Fruit fly (Drosophila melanogaster) whole organism, embryonic: Measurements from ENCODE around the gene CG14715.

ENCODE experiments used
- ATbp ChIP-seq: fragments of 200-800 bp; sonication (Bioruptor generic); optimal IDR thresholded peaks from 2 replicates; lab custom pipeline; 2017; ENCODE audit warnings: missing biosample characterization, mild to moderate bottlenecking, missing genetic modification characterization, missing genetic modification reagents
- Adf1 ChIP-seq: fragments of 200-800 bp; sonication (Bioruptor generic); IDR thresholded peaks from 2 replicates; pipeline ENCODE4 v1.3.6; 2022; ENCODE audit warnings: missing biosample characterization, missing genetic modification characterization
- Bdp1 ChIP-seq: fragments of 200-800 bp; sonication (Bioruptor generic); optimal IDR thresholded peaks from 3 replicates; lab custom pipeline; 2016; ENCODE audit warnings: missing biosample characterization, missing genetic modification characterization
- Bgb ChIP-seq: fragments of 200-800 bp; sonication (Bioruptor generic); IDR thresholded peaks from 2 replicates; pipeline ENCODE4 v1.3.6; 2022; ENCODE audit warnings: missing biosample characterization, missing genetic modification characterization; ENCODE audit not compliant: partially characterized antibody
- CG1233 ChIP-seq: fragments of 200-800 bp; sonication (Bioruptor generic); optimal IDR thresholded peaks from 4 replicates; lab custom pipeline; 2018; ENCODE audit warnings: missing biosample characterization, mild to moderate bottlenecking, missing genetic modification characterization
- CG1602 ChIP-seq: fragments of 200-800 bp; sonication (Bioruptor generic); optimal IDR thresholded peaks from 3 replicates; lab custom pipeline; 2016; ENCODE audit warnings: missing biosample characterization, missing genetic modification characterization
- CG16779 ChIP-seq: fragments of 200-800 bp; sonication (Bioruptor generic); IDR thresholded peaks from 2 replicates; pipeline ENCODE4 v1.3.6; 2022; ENCODE audit warnings: missing biosample characterization, missing genetic modification characterization
- CG17612 ChIP-seq: fragments of 200-800 bp; sonication (Bioruptor generic); IDR thresholded peaks from 2 replicates; pipeline ENCODE4 v1.3.6; 2022; ENCODE audit warnings: missing biosample characterization, missing genetic modification characterization
- CG2678 ChIP-seq: fragments of 200-800 bp; sonication (Bioruptor generic); optimal IDR thresholded peaks from 3 replicates; lab custom pipeline; 2019; ENCODE audit warnings: missing biosample characterization, mild to moderate bottlenecking, missing genetic modification characterization, moderate library complexity
- CG3163 ChIP-seq: fragments of 200-800 bp; sonication (Bioruptor generic); optimal IDR thresholded peaks from 3 replicates; lab custom pipeline; 2016; ENCODE audit warnings: missing biosample characterization, missing genetic modification characterization
- CG34224 ChIP-seq: fragments of 200-800 bp; sonication (Bioruptor generic); IDR thresholded peaks from 3 replicates; pipeline ENCODE4 v1.3.6; 2022; ENCODE audit warnings: missing biosample characterization, missing genetic modification characterization; ENCODE audit not compliant: partially characterized antibody
- CG3847 ChIP-seq: fragments of 200-800 bp; sonication (Bioruptor generic); IDR thresholded peaks from 2 replicates; pipeline ENCODE4 v1.3.6; 2022; ENCODE audit warnings: missing biosample characterization, missing genetic modification characterization
- CG3995 ChIP-seq: fragments of 200-800 bp; sonication (Bioruptor generic); optimal IDR thresholded peaks from 3 replicates; lab custom pipeline; 2016; ENCODE audit warnings: missing biosample characterization, missing genetic modification characterization
- CG5180 ChIP-seq: fragments of 200-800 bp; sonication (Bioruptor generic); optimal IDR thresholded peaks from 3 replicates; lab custom pipeline; 2017; ENCODE audit warnings: missing biosample characterization, missing genetic modification characterization, mild to moderate bottlenecking, moderate library complexity, missing genetic modification reagents
- CG5953 ChIP-seq: fragments of 200-800 bp; sonication (Bioruptor generic); IDR thresholded peaks from 2 replicates; pipeline ENCODE4 v1.3.6; 2022; ENCODE audit warnings: missing biosample characterization, missing genetic modification characterization
- CG6791 ChIP-seq: fragments of 200-800 bp; sonication (Bioruptor generic); IDR thresholded peaks from 3 replicates; pipeline ENCODE4 v1.3.6; 2022; ENCODE audit warnings: missing biosample characterization, missing genetic modification characterization; ENCODE audit not compliant: partially characterized antibody
- CG7271 ChIP-seq: fragments of 200-800 bp; sonication (Bioruptor generic); optimal IDR thresholded peaks from 2 replicates; lab custom pipeline; 2018; ENCODE audit warnings: missing biosample characterization, mild to moderate bottlenecking, missing genetic modification characterization, moderate library complexity
- CG9215 ChIP-seq: fragments of 200-800 bp; sonication (Bioruptor generic); IDR thresholded peaks from 2 replicates; pipeline ENCODE4 v1.3.6; 2022; ENCODE audit warnings: missing biosample characterization, missing genetic modification characterization
- CoRest ChIP-seq: fragments of 200-800 bp; sonication (Bioruptor generic); optimal IDR thresholded peaks from 3 replicates; lab custom pipeline; 2018; ENCODE audit warnings: missing biosample characterization, mild to moderate bottlenecking, missing genetic modification characterization, moderate library complexity
- Eip74EF ChIP-seq, 2 experiments: fragments of 200-800 bp in 1 of 2; fragments of >200 bp in 1 of 2; sonication (Bioruptor generic) in 1 of 2; optimal IDR thresholded peaks; 2 replicates each; lab custom pipeline; 2017 to 2019; ENCODE audit warnings: missing biosample characterization in 2 of 2, missing genetic modification characterization in 2 of 2, mild to moderate bottlenecking in 1 of 2, moderate library complexity in 1 of 2
- Ets97D ChIP-seq: fragments of 200-800 bp; sonication (Bioruptor generic); optimal IDR thresholded peaks from 3 replicates; lab custom pipeline; 2016; ENCODE audit warnings: missing biosample characterization, missing genetic modification characterization
- HLH3B ChIP-seq: fragments of 200-800 bp; sonication (Bioruptor generic); IDR thresholded peaks from 2 replicates; pipeline ENCODE4 v1.3.6; 2022; ENCODE audit warnings: missing biosample characterization, missing genetic modification characterization
- Mes4 ChIP-seq: fragments of 200-800 bp; sonication (Bioruptor generic); optimal IDR thresholded peaks from 2 replicates; lab custom pipeline; 2016; ENCODE audit warnings: missing biosample characterization, missing genetic modification characterization
- Neu2 ChIP-seq: fragments of 200-800 bp; sonication (Bioruptor generic); optimal IDR thresholded peaks from 3 replicates; lab custom pipeline; 2016; ENCODE audit warnings: missing biosample characterization, missing genetic modification characterization, borderline replicate concordance
- Sin3A ChIP-seq: fragments of >200 bp; optimal IDR thresholded peaks from 2 replicates; lab custom pipeline; 2018
- TFAM ChIP-seq: fragments of 200-800 bp; sonication (Bioruptor generic); optimal IDR thresholded peaks from 2 replicates; lab custom pipeline; 2017; ENCODE audit warnings: missing biosample characterization, missing genetic modification characterization, inconsistent platforms
- Tbp ChIP-seq: fragments of >200 bp; optimal IDR thresholded peaks from 2 replicates; lab custom pipeline; 2018; ENCODE audit warnings: missing biosample characterization, missing genetic modification characterization
- Usf ChIP-seq: fragments of 200-800 bp; sonication (Bioruptor generic); optimal IDR thresholded peaks from 2 replicates; lab custom pipeline; 2017; ENCODE audit warnings: missing genotype, missing biosample characterization, missing genetic modification characterization
- ato ChIP-seq: fragments of 200-800 bp; sonication (Bioruptor generic); IDR thresholded peaks from 2 replicates; pipeline ENCODE4 v1.3.6; 2022; ENCODE audit warnings: missing biosample characterization, missing genetic modification characterization; ENCODE audit not compliant: partially characterized antibody
- bigmax ChIP-seq: fragments of 200-800 bp; sonication (Bioruptor generic); optimal IDR thresholded peaks from 2 replicates; lab custom pipeline; 2018; ENCODE audit warnings: missing biosample characterization, mild to moderate bottlenecking, missing genetic modification characterization
- br ChIP-seq: fragments of >200 bp; optimal IDR thresholded peaks from 2 replicates; lab custom pipeline; 2017
- cas ChIP-seq: fragments of 200-800 bp; sonication (Bioruptor generic); IDR thresholded peaks from 2 replicates; pipeline ENCODE4 v1.3.6; 2022; ENCODE audit warnings: missing biosample characterization, missing genetic modification characterization
- dpn ChIP-seq, 2 experiments: fragments of 200-800 bp; sonication (Bioruptor generic); optimal IDR thresholded peaks; 3 replicates each; lab custom pipeline; 2016; ENCODE audit warnings: missing biosample characterization in 2 of 2, missing genetic modification characterization in 2 of 2
- gem ChIP-seq: fragments of 200-800 bp; sonication (Bioruptor generic); optimal IDR thresholded peaks from 2 replicates; lab custom pipeline; 2019; ENCODE audit warnings: missing biosample characterization, mild to moderate bottlenecking, missing genetic modification characterization, moderate library complexity
- gro ChIP-seq: fragments of 200-800 bp; sonication (Bioruptor generic); optimal IDR thresholded peaks from 2 replicates; lab custom pipeline; 2016; ENCODE audit warnings: missing biosample characterization, missing genetic modification characterization
- gt ChIP-seq: fragments of 200-800 bp; sonication (Bioruptor generic); IDR thresholded peaks from 2 replicates; pipeline ENCODE4 v1.3.6; 2022; ENCODE audit warnings: missing biosample characterization, missing genetic modification characterization
- jigr1 ChIP-seq: fragments of 200-800 bp; sonication (Bioruptor generic); IDR thresholded peaks from 3 replicates; pipeline ENCODE4 v1.3.6; 2022; ENCODE audit warnings: missing biosample characterization, missing genetic modification characterization
- ken ChIP-seq: fragments of 200-800 bp; sonication (Bioruptor generic); IDR thresholded peaks from 3 replicates; pipeline ENCODE4 v1.3.6; 2022; ENCODE audit warnings: missing biosample characterization, missing genetic modification characterization
- lola ChIP-seq, 3 experiments: fragments of >200 bp in 2 of 3; fragments of 200-800 bp in 1 of 3; sonication (Bioruptor generic) in 1 of 3; optimal IDR thresholded peaks; 2 replicates each; lab custom pipeline; 2017 to 2019; ENCODE audit warnings: missing biosample characterization in 3 of 3, missing genetic modification characterization in 3 of 3, mild to moderate bottlenecking in 1 of 3, moderate library complexity in 1 of 3
- lov ChIP-seq, 2 experiments: fragments of 200-800 bp in 1 of 2; fragments of >200 bp in 1 of 2; sonication (Bioruptor generic) in 1 of 2; IDR thresholded peaks in 1 of 2; optimal IDR thresholded peaks in 1 of 2; 2 replicates in 1 of 2; 3 replicates in 1 of 2; pipeline versions ENCODE4 v1.3.6 to Lab custom; 2017 to 2022; ENCODE audit warnings: missing biosample characterization in 1 of 2, missing genetic modification characterization in 1 of 2
- mam ChIP-seq: fragments of 200-800 bp; sonication (Bioruptor generic); optimal IDR thresholded peaks from 3 replicates; lab custom pipeline; 2016; ENCODE audit warnings: missing biosample characterization, missing genetic modification characterization
- pzg ChIP-seq: fragments of 200-800 bp; sonication (Bioruptor generic); optimal IDR thresholded peaks from 3 replicates; lab custom pipeline; 2018; ENCODE audit warnings: missing biosample characterization, mild to moderate bottlenecking, missing genetic modification characterization, moderate library complexity
- sens ChIP-seq: fragments of 200-800 bp; sonication (Bioruptor generic); peaks from one replicate; lab custom pipeline; 2016; ENCODE audit warnings: missing biosample characterization, missing genetic modification characterization
- slbo ChIP-seq: fragments of 200-800 bp; sonication (Bioruptor generic); IDR thresholded peaks from 2 replicates; pipeline ENCODE4 v1.3.6; 2022; ENCODE audit warnings: missing biosample characterization, missing genetic modification characterization
- slou ChIP-seq: fragments of 200-800 bp; sonication (Bioruptor generic); optimal IDR thresholded peaks from 3 replicates; lab custom pipeline; 2016; ENCODE audit warnings: missing biosample characterization, missing genetic modification characterization
- so ChIP-seq: fragments of 200-800 bp; sonication (Bioruptor generic); IDR thresholded peaks from 3 replicates; pipeline ENCODE4 v1.3.6; 2022; ENCODE audit warnings: missing biosample characterization, missing genetic modification characterization
- sqz ChIP-seq: fragments of 200-800 bp; sonication (Bioruptor generic); optimal IDR thresholded peaks from 3 replicates; lab custom pipeline; 2018; ENCODE audit warnings: missing biosample characterization, mild to moderate bottlenecking, missing genetic modification characterization
- tna ChIP-seq: fragments of 200-800 bp; sonication (Bioruptor generic); IDR thresholded peaks from 2 replicates; pipeline ENCODE4 v1.3.6; 2022; ENCODE audit warnings: missing biosample characterization, missing genetic modification characterization; ENCODE audit not compliant: partially characterized antibody
- toy ChIP-seq: fragments of 200-800 bp; sonication (Bioruptor generic); IDR thresholded peaks from 2 replicates; pipeline ENCODE4 v1.3.6; 2022; ENCODE audit warnings: missing biosample characterization, missing genetic modification characterization
- unpg ChIP-seq: fragments of 200-800 bp; sonication (Bioruptor generic); optimal IDR thresholded peaks from 3 replicates; lab custom pipeline; 2018; ENCODE audit warnings: missing biosample characterization, mild to moderate bottlenecking, missing genetic modification characterization, moderate library complexity

Gene CG14715

DNA sequence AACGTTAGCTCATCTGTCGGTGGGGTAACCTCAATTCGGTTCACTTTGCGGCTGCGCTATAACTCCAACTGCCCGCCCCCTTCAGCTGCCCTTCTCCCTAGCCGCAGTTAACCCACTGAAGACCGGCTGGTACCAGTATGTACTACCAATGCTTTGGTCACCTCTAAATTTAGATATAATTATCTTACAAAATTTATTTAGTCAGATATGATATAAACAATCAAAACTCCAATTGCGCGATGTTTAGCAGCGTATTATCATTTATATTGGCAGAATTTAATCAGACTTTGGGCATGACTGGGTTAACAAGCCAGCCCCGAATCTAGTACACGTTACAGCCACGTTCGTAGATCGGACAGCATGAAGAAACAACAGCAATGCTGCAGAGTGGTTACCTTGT is 12.3 kb upstream of the CG14715 start (continued):
- no peak for TF ChIP-seq gro (GFP tag; lab: Kevin White, UChicago)
- peak; percentile 67 for TF ChIP-seq gem (tag; lab: Kevin White, UChicago)
- peak; percentile 48 for TF ChIP-seq ATbp (GFP tag; lab: Kevin White, UChicago)
- no peak for TF ChIP-seq Ets97D (GFP tag; lab: Kevin White, UChicago)
- TF ChIP-seq lov (optimal IDR thresholded peaks at IDR 0.05; lab: Kevin White, UChicago): no peak
- TF ChIP-seq lov (GFP tag; IDR thresholded peaks at IDR 0.05; lab: Robert Waterston, UW): no peak
- no peak for TF ChIP-seq jigr1 (GFP tag; lab: Robert Waterston, UW)
- no peak for TF ChIP-seq lola (GFP tag; optimal IDR thresholded peaks at IDR 0.05; lab: Kevin White, UChicago)
- TF ChIP-seq bigmax (GFP tag; lab: Kevin White, UChicago): no peak
- TF ChIP-seq CG3163 (GFP tag; lab: Kevin White, UChicago): no peak
- TF ChIP-seq CG5180 (GFP tag; lab: Kevin White, UChicago): peak; percentile 53
- TF ChIP-seq CG5953 (GFP tag; lab: Robert Waterston, UW): no peak
- no peak for TF ChIP-seq slou
- TF ChIP-seq br (lab: Kevin White, UChicago): no peak
- no peak for TF ChIP-seq Sin3A (lab: Kevin White, UChicago)
- 0 out of 2 replicates have a peak, but pooled peaks have one; percentile 18 for TF ChIP-seq CG17612 (GFP tag; lab: Robert Waterston, UW)
- TF ChIP-seq pzg (GFP tag; lab: Kevin White, UChicago): no peak
- TF ChIP-seq toy (GFP tag; lab: Robert Waterston, UW): no peak
- TF ChIP-seq so (GFP tag; lab: Robert Waterston, UW): peak; percentile 50; the same call in 1 of the 3 replicates
- TF ChIP-seq CoRest (tag; lab: Kevin White, UChicago): peak; percentile 56
- TF ChIP-seq HLH3B: peak; percentile 55
- no peak for TF ChIP-seq CG34224 (GFP tag; lab: Robert Waterston, UW)
- TF ChIP-seq sqz (GFP tag; lab: Kevin White, UChicago): peak; percentile 3
- peak in 1 of 2 experiments; percentile 38 for TF ChIP-seq Eip74EF (GFP tag; optimal IDR thresholded peaks at IDR 0.05; lab: Kevin White, UChicago)
- no peak for TF ChIP-seq Mes4
- no peak for TF ChIP-seq Tbp (GFP tag; lab: Kevin White, UChicago)
- TF ChIP-seq tna (GFP tag; lab: Robert Waterston, UW): no peak
- TF ChIP-seq sens (GFP tag; lab: Kevin White, UChicago): peak; percentile 79
- peak; percentile 61 for TF ChIP-seq unpg
- TF ChIP-seq mam (GFP tag; lab: Kevin White, UChicago): no peak
- TF ChIP-seq CG3847 (GFP tag; lab: Robert Waterston, UW): no peak
- TF ChIP-seq Bdp1: no peak
- TF ChIP-seq gt (GFP tag; lab: Robert Waterston, UW): no peak
- no peak for TF ChIP-seq TFAM (GFP tag; lab: Kevin White, UChicago)
- no peak for TF ChIP-seq Neu2
- TF ChIP-seq CG9215: no peak; the same call in 1 of the 2 replicates
- no peak for TF ChIP-seq Usf
- TF ChIP-seq dpn (GFP tag; optimal IDR thresholded peaks at IDR 0.05; lab: Kevin White, UChicago): peak in 1 of 2 experiments; percentile 19
- peak; percentile 24 for TF ChIP-seq CG1233 (GFP tag; lab: Kevin White, UChicago)
- no peak for TF ChIP-seq CG6791
- TF ChIP-seq ken: no peak
- no peak for TF ChIP-seq CG16779 (GFP tag; lab: Robert Waterston, UW)
- TF ChIP-seq Adf1 (GFP tag; lab: Robert Waterston, UW): no peak
- TF ChIP-seq CG7271 (tag; lab: Kevin White, UChicago): no peak
- TF ChIP-seq ato (GFP tag; lab: Robert Waterston, UW): no peak
- peak; percentile 66 for TF ChIP-seq CG2678 (tag; lab: Kevin White, UChicago)
- TF ChIP-seq cas (GFP tag; lab: Robert Waterston, UW): no peak
- peak; percentile 21; the same call in 1 of the 2 replicates for TF ChIP-seq slbo (GFP tag; lab: Robert Waterston, UW)
- no peak for TF ChIP-seq CG3995 (GFP tag; lab: Kevin White, UChicago)
- no peak for TF ChIP-seq Bgb (GFP tag; lab: Robert Waterston, UW)
- no peak for TF ChIP-seq CG1602
